Fruit fly (Drosophila melanogaster) whole organism, wandering third instar larva: ENCODE data around the gene CG14537.

Experiments used
- Hr83 ChIP-seq: fragments of 200-300 bp; sonication (Bioruptor generic); optimal IDR thresholded peaks from 2 replicates; lab custom pipeline; 2016; ENCODE audit warnings: missing biosample characterization, mild to moderate bottlenecking, missing genetic modification characterization, moderate library complexity; ENCODE audit not compliant: poor library complexity, severe bottlenecking
- Myc ChIP-seq: fragments of >200 bp; optimal IDR thresholded peaks from 2 replicates; lab custom pipeline; 2017
- dl ChIP-seq, 2 experiments: fragments of 175-275, 200-275 bp in 1 of 2; fragments of 200-275 bp in 1 of 2; sonication (Bioruptor generic); optimal IDR thresholded peaks; lab custom pipeline; 2018; ENCODE audit warnings: mild to moderate bottlenecking in 2 of 2, missing biosample characterization in 2 of 2, missing genetic modification characterization in 2 of 2, moderate library complexity in 2 of 2; ENCODE audit not compliant: partially characterized antibody in 2 of 2, insufficient read depth in 1 of 2
- dmrt93B ChIP-seq: fragments of 200-800 bp; sonication (Bioruptor generic); optimal IDR thresholded peaks from 2 replicates; lab custom pipeline; 2018; ENCODE audit warnings: missing biosample characterization, mild to moderate bottlenecking, missing genetic modification characterization
- h ChIP-seq: fragments of 200-800 bp; sonication (Bioruptor generic); optimal IDR thresholded peaks from 3 replicates; lab custom pipeline; 2016; ENCODE audit warnings: missing biosample characterization, mild to moderate bottlenecking, missing genetic modification characterization
- tai ChIP-seq: sonication (Bioruptor generic); optimal IDR thresholded peaks from 2 replicates; lab custom pipeline; 2016; ENCODE audit warnings: missing biosample characterization, missing genetic modification characterization

Gene CG14537

DNA sequence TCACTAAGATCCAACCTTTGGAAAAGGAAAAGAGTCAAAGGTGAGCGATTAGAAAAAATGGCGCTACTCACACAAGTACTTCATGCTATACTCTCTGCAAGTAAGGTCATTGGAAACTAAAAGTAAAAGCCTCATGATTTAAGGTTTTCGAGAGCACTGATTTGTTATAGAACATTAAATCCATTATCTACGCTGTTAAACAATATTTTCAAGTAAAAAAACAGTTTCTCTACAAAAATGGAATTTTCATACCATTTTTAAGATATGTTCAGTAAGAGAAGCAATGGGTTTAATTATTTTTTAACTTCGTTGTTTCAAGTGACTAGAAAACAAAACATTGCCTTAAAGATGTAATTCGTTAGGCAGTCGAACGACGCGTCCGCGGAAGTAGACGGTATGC lies 48.8 kb downstream of the CG14537 start, which contains the start of gene Spn28Da:
Gene Spn28Da, minus strand, starts transcription at position 101 of the 400 bp plus-strand sequence.
- no peak for TF ChIP-seq dmrt93B (GFP tag; lab: Kevin White, UChicago)

DNA sequence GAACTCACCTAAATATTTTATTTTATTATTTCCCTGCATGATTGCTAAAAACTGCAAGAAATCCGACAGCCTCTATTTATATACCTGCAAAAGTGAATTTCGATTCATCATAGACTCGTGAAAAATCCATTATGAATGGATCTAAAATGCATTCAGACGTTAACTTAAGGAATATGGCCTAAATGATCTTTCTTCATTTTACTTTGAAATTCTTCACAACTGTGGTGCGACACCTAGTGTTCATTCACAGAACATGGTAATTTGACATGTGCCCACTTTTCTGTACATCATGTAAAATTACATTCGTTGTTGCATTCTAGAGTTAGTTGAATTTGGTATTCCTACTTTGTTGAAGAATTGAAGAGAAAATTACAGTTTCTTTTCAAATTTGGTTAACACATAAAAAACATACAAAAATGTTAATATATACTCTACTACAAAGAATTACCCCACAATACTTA lies 50.4 kb downstream of the CG14537 start, which contains the start of gene Spn28Db:
Gene Spn28Db, minus strand, starts transcription at position 51 of the 461 bp plus-strand sequence.
- no peak for TF ChIP-seq h
- TF ChIP-seq dl (GFP tag; optimal IDR thresholded peaks at IDR 0.05; lab: Kevin White, UChicago; ENCODE audit: insufficient read depth in 1 of 2, partially characterized antibody in 2 of 2): peak in 1 of 2 experiments; percentile 18
- no peak for TF ChIP-seq Hr83 (GFP tag; lab: Kevin White, UChicago)
- peak; percentile 46 for TF ChIP-seq tai (GFP tag; lab: Kevin White, UChicago)
- TF ChIP-seq Myc (lab: Kevin White, UChicago): peak; percentile 47
